Worm (Caenorhabditis elegans): Measurements from ENCODE around the gene F44E2.6.

Gene F44E2.6

DNA sequence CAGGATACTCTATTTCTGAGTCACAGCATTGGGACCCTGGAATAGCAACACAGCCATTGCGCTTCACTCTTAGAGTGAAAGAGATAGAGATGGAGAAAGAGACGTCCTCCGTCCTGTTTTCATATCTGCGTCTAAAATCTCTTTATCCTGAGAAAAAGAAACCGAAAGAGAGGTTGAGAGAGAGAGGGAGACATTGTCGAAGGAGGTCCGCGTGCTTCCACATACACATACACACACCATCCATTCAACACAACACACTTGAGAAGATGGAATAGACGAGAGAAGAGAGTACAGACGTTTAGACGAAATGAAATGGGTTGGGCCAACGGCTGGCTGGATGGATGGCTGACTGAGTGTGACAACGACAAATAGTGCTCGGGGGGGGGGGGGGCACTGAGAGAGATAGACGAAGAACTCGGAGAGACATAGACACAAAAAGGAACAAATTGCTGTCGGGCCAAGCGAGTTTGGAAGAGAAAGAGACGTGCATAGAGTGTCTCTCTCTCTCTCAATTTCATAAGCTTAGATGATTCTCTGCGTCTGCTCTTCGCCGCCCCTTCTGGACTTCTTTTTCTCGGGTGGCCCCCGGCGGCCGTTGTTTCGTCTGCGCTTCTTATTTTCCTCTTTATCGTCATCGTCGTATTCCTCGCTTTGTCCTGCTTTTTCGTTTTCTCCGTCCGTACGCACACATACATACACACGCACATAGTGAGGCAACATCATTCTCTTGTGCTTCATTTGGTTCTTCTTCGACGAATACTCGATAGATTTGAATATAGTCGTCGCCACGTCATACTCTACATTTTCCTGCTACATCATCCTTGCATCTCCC lies 44.8 kb downstream of the F44E2.6 start, which contains the start of gene F54F2.6:
TSS of gene F54F2.6 (minus strand) at position 738 of the 832 bp plus-strand sequence.
- peak; percentile 65 for TF ChIP-seq W03F9.2 (tag; optimal IDR thresholded peaks at IDR 0.05)
- no peak for TF ChIP-seq dao-5 (tag; optimal IDR thresholded peaks at IDR 0.05)
- peak; percentile 88 for TF ChIP-seq him-1 (tag; optimal IDR thresholded peaks at IDR 0.05)

DNA sequence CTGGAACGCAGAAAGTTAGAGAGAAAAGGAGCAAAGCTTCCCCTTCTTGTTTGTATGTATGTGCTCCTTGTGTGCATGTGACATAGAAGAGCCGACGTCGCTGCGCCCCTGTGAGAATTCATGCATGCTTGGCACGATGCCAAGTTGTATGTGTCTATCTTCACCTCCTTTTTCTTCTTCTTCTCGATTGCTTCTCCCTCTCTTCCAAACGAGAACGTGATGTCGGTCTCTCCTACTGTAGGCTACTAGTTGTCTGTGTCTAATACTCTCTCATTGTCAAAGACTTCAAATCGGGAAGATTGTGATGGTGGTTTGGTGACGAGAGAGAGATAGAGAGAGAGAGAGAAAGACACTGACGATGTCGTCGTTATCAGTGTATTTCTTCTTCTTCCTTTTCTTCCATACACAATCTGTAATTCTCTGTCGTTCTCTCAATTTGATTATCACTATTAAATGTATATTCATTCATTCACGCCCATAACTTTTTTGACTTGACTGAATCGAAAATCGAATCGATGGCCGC lies 47.7 kb downstream of the F44E2.6 start:
- TF ChIP-seq dao-5 (tag; optimal IDR thresholded peaks at IDR 0.05) (no peak), him-1 (tag; optimal IDR thresholded peaks at IDR 0.05) (peak; percentile 77), W03F9.2 (tag; optimal IDR thresholded peaks at IDR 0.05) (peak; percentile 75)

DNA sequence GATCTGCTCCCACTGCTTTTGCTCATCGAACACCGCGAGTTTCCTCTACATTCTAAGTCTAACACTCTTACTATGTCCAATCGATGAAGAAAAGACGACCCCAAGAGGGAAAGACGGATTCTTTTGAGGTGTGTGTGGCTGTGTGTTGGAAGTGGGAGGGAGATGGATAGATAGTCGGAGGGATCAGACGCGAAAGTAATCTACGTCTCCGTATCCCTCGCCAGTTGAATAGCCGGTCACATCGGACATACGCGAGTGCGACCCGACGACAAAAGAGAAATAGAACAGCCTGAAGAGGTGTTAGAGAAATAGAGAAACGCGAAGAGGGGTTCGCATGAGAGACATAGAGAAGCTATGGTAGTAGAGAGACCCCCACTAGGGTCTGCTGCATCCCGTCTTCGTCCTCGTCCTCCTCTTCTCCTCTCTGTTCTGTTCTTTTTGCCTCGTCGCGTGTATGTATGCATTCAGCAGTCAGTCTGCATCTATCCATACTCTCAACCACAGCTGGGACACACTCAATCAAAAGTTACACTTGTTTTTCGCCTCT lies 49.3 kb downstream of the F44E2.6 start:
- peak; percentile 46 for TF ChIP-seq dao-5 (tag; optimal IDR thresholded peaks at IDR 0.05)
- peak; percentile 86 for TF ChIP-seq W03F9.2 (tag; optimal IDR thresholded peaks at IDR 0.05)
- peak; percentile 96 for TF ChIP-seq him-1 (tag; optimal IDR thresholded peaks at IDR 0.05)

DNA sequence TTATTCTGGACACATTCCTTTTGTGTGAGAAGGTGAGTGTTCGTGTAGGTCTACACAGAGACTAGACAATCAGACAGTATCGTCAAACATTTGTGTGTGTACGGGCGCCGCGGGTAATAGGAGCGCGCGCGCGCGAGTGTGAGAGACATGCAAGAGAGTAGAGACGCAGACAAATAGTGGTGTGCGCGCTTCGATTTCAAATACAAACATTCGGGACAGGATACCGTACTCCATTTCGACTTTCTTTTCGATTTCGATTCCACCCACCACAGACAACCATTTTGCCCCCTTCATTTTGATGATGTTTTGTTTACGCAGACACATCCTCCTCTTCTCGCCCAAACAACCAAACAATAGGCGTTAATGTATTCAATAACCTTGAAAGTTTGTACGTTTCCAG lies 50.2 kb downstream of the F44E2.6 start:
- TF ChIP-seq him-1 (tag; optimal IDR thresholded peaks at IDR 0.05), result no peak

All from whole organism, L4/young adult.